Worm (Caenorhabditis elegans): Measurements from ENCODE around the gene rpn-6.2.

DNA sequence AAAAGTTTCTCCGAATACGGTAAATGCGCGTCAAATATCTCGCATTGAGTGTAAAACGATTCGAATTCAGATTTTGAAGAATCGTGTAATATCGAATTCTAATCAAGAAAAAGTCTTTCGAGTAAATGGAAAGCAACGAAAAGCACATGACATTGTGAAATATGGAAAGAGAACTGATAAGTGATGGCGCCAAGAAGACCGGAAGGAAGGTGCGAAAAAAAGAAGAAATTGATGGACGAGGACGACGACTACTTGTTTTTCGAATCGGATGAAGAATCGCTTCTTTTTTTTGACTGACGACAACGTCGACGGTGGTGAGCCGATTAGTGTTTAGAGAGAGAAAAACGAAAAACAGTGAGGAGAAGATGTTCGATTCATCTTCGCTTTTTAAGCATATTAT, 15.8 kb downstream of the rpn-6.2 start:
- no peak for TF ChIP-seq flt-1 (GFP tag; IDR thresholded peaks at IDR 0.05)
- TF ChIP-seq ztf-23 (GFP tag; IDR thresholded peaks at IDR 0.05) = no peak
- no peak for TF ChIP-seq tab-1 (GFP tag; IDR thresholded peaks at IDR 0.05)
- no peak for TF ChIP-seq med-1 (GFP tag; optimal IDR thresholded peaks at IDR 0.05; ENCODE audit: insufficient read depth)
